Worm (Caenorhabditis elegans) whole organism, L2 larva: Measurements from ENCODE around the gene F10G7.12.

ENCODE experiments used
- alr-1 ChIP-seq: fragments of 150-350 bp; optimal IDR thresholded peaks from 2 replicates; lab custom pipeline; 2014; ENCODE audit warnings: missing biosample characterization, missing genetic modification characterization
- ama-1 ChIP-seq: fragments of 150-350 bp; optimal IDR thresholded peaks from 2 replicates; lab custom pipeline; 2018; ENCODE audit warnings: inconsistent platforms
- blmp-1 ChIP-seq: sonication (generic microtip); optimal IDR thresholded peaks from 2 replicates; lab custom pipeline; 2017; ENCODE audit warnings: missing genetic modification characterization, mild to moderate bottlenecking, missing compliant biosample characterization, antibody characterized with exemption, moderate library complexity; ENCODE audit not compliant: insufficient read depth
- egl-27 ChIP-seq: sonication (generic microtip); optimal IDR thresholded peaks from 3 replicates; lab custom pipeline; 2017; ENCODE audit warnings: missing biosample characterization, missing genetic modification reagents, missing genetic modification characterization
- gmeb-1 ChIP-seq: fragments of 150-350 bp; optimal IDR thresholded peaks from 2 replicates; lab custom pipeline; 2014; ENCODE audit warnings: missing biosample characterization, missing genetic modification characterization
- lin-39 ChIP-seq: fragments of 150-350 bp; optimal IDR thresholded peaks from 2 replicates; lab custom pipeline; 2014; ENCODE audit warnings: missing biosample characterization, missing genetic modification reagents, missing genetic modification characterization
- nhr-237 ChIP-seq: fragments of 150-350 bp; optimal IDR thresholded peaks from 2 replicates; lab custom pipeline; 2014; ENCODE audit warnings: missing biosample characterization, missing genetic modification characterization
- nhr-25 ChIP-seq: fragments of 150-350 bp; sonication (generic microtip); optimal IDR thresholded peaks from 3 replicates; lab custom pipeline; 2014; ENCODE audit warnings: missing biosample characterization, missing genetic modification characterization
- peb-1 ChIP-seq: fragments of 150-350 bp; optimal IDR thresholded peaks from 2 replicates; lab custom pipeline; 2014; ENCODE audit warnings: missing biosample characterization, missing genetic modification characterization
- skn-1 ChIP-seq: sonication (generic microtip); optimal IDR thresholded peaks from 2 replicates; lab custom pipeline; 2017; ENCODE audit warnings: missing biosample characterization, missing genetic modification characterization
- unc-62 ChIP-seq: fragments of 150-350 bp; optimal IDR thresholded peaks from 2 replicates; lab custom pipeline; 2014; ENCODE audit warnings: missing biosample characterization, missing genetic modification reagents, missing genetic modification characterization
- ztf-11 ChIP-seq: sonication (generic microtip); optimal IDR thresholded peaks from 2 replicates; lab custom pipeline; 2017; ENCODE audit warnings: missing biosample characterization, missing genetic modification characterization

DNA sequence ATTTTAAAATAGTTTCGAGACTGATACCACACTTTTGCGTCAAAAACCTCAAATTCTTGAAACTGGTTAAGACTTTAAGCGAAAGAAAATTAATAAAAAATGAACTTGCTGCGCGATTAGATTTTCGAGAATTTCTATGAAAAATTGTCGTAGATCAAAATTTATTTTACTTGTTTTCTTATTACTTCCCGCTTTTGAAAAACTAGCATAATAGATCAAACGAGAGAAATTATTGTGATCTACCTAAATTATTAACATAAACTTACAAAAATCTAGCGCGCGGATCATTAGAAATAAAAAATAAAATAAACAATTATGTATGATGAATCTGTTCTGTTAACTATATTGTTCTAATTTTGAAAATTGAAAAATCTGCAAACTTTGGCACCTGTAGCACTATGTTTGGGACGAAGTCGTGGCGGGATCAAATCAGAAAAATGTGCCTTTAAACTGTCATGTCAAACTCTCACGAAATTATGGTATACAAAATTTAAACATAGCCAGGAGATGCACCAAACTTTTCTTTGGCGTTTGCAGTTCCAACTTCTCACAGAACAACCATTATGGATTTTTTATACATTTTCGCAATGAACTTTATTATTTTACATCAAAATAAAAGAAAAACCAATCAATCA, 37.3 kb downstream of the F10G7.12 start:
- TF ChIP-seq unc-62 (GFP tag; lab: Kevin White, UChicago) (no peak), nhr-237 (tag; lab: Kevin White, UChicago) (no peak), ama-1 (lab: Kevin White, UChicago) (no peak), gmeb-1 (tag; lab: Kevin White, UChicago) (no peak), skn-1 (tag; lab: Kevin White, UChicago) (no peak), lin-39 (tag; lab: Kevin White, UChicago) (no peak), nhr-25 (tag; lab: Kevin White, UChicago) (no peak), egl-27 (no peak), ztf-11 (tag; lab: Kevin White, UChicago) (no peak), blmp-1 (tag; lab: Kevin White, UChicago) (no peak), alr-1 (tag; lab: Kevin White, UChicago) (no peak), peb-1 (tag; lab: Kevin White, UChicago) (no peak)
